Worm (Caenorhabditis elegans): ENCODE results near the gene C03E10.1.

The C03E10.1 gene

ce11 chrV:11298632-11299031, 7.6 kb downstream of the C03E10.1 start, which contains the start of gene T03F7.5:
T03F7.5 (minus strand) TSS chrV:11298732.
- TF ChIP-seq fkh-10 (GFP tag; optimal IDR thresholded peaks at IDR 0.05) (no peak), hif-1 (tag; optimal IDR thresholded peaks at IDR 0.05) (no peak), saeg-2 (GFP tag; IDR thresholded peaks at IDR 0.05) (no peak), daf-8 (GFP tag; IDR thresholded peaks at IDR 0.05) (no peak), mxl-3 (GFP tag; optimal IDR thresholded peaks at IDR 0.05) (no peak), lin-1 (GFP tag; IDR thresholded peaks at IDR 0.05) (no peak), ceh-28 (tag; optimal IDR thresholded peaks at IDR 0.05) (no peak), nhr-102 (tag; optimal IDR thresholded peaks at IDR 0.05) (no peak), aha-1 (tag) (no peak), dve-1 (tag; optimal IDR thresholded peaks at IDR 0.05; ENCODE audit: insufficient read depth) (no peak)

ce11 chrV:11299406-11299805, 8.4 kb downstream of the C03E10.1 start:
- TF ChIP-seq lim-7 (GFP tag; IDR thresholded peaks at IDR 0.05) (no peak), nhr-28 (tag; optimal IDR thresholded peaks at IDR 0.05) (peak; percentile 67), unc-62 (GFP tag; optimal IDR thresholded peaks at IDR 0.05 in 1 of 2) (no peak), unc-62 (tag; optimal IDR thresholded peaks at IDR 0.05) (no peak), saeg-2 (GFP tag; IDR thresholded peaks at IDR 0.05) (no peak), nhr-76 (tag; optimal IDR thresholded peaks at IDR 0.05) (no peak), nhr-77 (tag; optimal IDR thresholded peaks at IDR 0.05) (peak; percentile 6)

ce11 chrV:11300539-11300938, 9.6 kb downstream of the C03E10.1 start, which contains the start of gene srh-47:
srh-47 (minus strand) TSS chrV:11300639.
- TF ChIP-seq unc-62 (GFP tag; optimal IDR thresholded peaks at IDR 0.05 in 1 of 2) (peak in 1 of 2 experiments; percentile 42), unc-62 (tag; optimal IDR thresholded peaks at IDR 0.05) (no peak), nhr-6 (tag; optimal IDR thresholded peaks at IDR 0.05) (no peak), nhr-41 (GFP tag; IDR thresholded peaks at IDR 0.05) (no peak), nhr-102 (tag; optimal IDR thresholded peaks at IDR 0.05) (no peak)

- no peak for TF ChIP-seq nhr-11 (tag; optimal IDR thresholded peaks at IDR 0.05)
- TF ChIP-seq F26F4.8 (GFP tag; conservative IDR thresholded peaks at IDR 0.05), result no peak
- peak; percentile 14 for TF ChIP-seq nhr-28 (tag; optimal IDR thresholded peaks at IDR 0.05)
These were observed 11.7 kb downstream of the C03E10.1 start, which contains the start of gene srh-46 for ce11 chrV:11302698-11303097. srh-46 (minus strand) TSS chrV:11302886.

ce11 chrV:11304200-11304599, 13.2 kb downstream of the C03E10.1 start:
- TF ChIP-seq daf-19 (GFP tag; conservative IDR thresholded peaks at IDR 0.05) (no peak), nhr-237 (tag; optimal IDR thresholded peaks at IDR 0.05) (no peak), aha-1 (tag) (peak; percentile 94)

- TF ChIP-seq aha-1 (tag) (peak; percentile 52), lsy-2 (tag; optimal IDR thresholded peaks at IDR 0.05) (no peak)
These were observed 13.9 kb downstream of the C03E10.1 start, which contains the start of gene srh-45 for ce11 chrV:11304879-11305278. srh-45 (minus strand) TSS chrV:11304979.

ce11 chrV:11307781-11308180, 16.8 kb downstream of the C03E10.1 start:
- no peak for TF ChIP-seq dpl-1 (GFP tag; optimal IDR thresholded peaks at IDR 0.05)
- TF ChIP-seq nhr-76 (tag; optimal IDR thresholded peaks at IDR 0.05), result no peak
- TF ChIP-seq fos-1 (tag; optimal IDR thresholded peaks at IDR 0.05), result no peak
- TF ChIP-seq daf-19 (GFP tag; conservative IDR thresholded peaks at IDR 0.05), result no peak
- TF ChIP-seq lir-3 (tag; optimal IDR thresholded peaks at IDR 0.05), result no peak
- TF ChIP-seq ceh-28 (tag; optimal IDR thresholded peaks at IDR 0.05), result no peak
- peak in 1 of 2 experiments; percentile 11 for TF ChIP-seq daf-16 (GFP tag; optimal IDR thresholded peaks at IDR 0.05)
- TF ChIP-seq daf-16 (tag; optimal IDR thresholded peaks at IDR 0.05), result no peak
- TF ChIP-seq nhr-41 (GFP tag; IDR thresholded peaks at IDR 0.05), result no peak
- TF ChIP-seq nhr-25 (tag; optimal IDR thresholded peaks at IDR 0.05; ENCODE audit: borderline replicate concordance, insufficient read depth), result no peak
- TF ChIP-seq F44E2.7 (GFP tag; IDR thresholded peaks at IDR 0.05), result no peak
- no peak for TF ChIP-seq ceh-44 (GFP tag; IDR thresholded peaks at IDR 0.05)
- TF ChIP-seq pha-4 (GFP tag; IDR thresholded peaks at IDR 0.05), result no peak
- TF ChIP-seq pha-4 (tag; optimal IDR thresholded peaks at IDR 0.05), result no peak
- no peak for TF ChIP-seq ces-1 (GFP tag; optimal IDR thresholded peaks at IDR 0.05)
- TF ChIP-seq Y75B8A.6 (GFP tag; IDR thresholded peaks at IDR 0.05), result no peak
- no peak for TF ChIP-seq Y48G9A.11 (GFP tag; IDR thresholded peaks at IDR 0.05)
- TF ChIP-seq ceh-32 (tag; optimal IDR thresholded peaks at IDR 0.05; ENCODE audit: poor library complexity), result no peak
- no peak for TF ChIP-seq unc-62 (GFP tag; optimal IDR thresholded peaks at IDR 0.05 in 1 of 2)
- TF ChIP-seq unc-62 (tag; optimal IDR thresholded peaks at IDR 0.05), result no peak
- peak; percentile 35 for TF ChIP-seq hlh-11 (tag; optimal IDR thresholded peaks at IDR 0.05)
- no peak for TF ChIP-seq nhr-111 (GFP tag; optimal IDR thresholded peaks at IDR 0.05)
- no peak for TF ChIP-seq hif-1 (tag; optimal IDR thresholded peaks at IDR 0.05)
- no peak for TF ChIP-seq zip-2 (tag; optimal IDR thresholded peaks at IDR 0.05)

All from whole organism, L4 larva.